Worm (Caenorhabditis elegans) whole organism, L4 larva: Measurements from ENCODE around the gene F43C11.7.

ENCODE experiments used
- ZK546.5 ChIP-seq, 2 experiments: sonication (generic microtip); optimal IDR thresholded peaks; 2 replicates each; lab custom pipeline; 2017; ENCODE audit warnings: missing biosample characterization in 2 of 2, missing genetic modification characterization in 2 of 2
- ceh-82 ChIP-seq: sonication (generic microtip); optimal IDR thresholded peaks from 2 replicates; lab custom pipeline; 2017; ENCODE audit warnings: missing biosample characterization, missing genetic modification characterization
- dve-1 ChIP-seq: sonication (generic microtip); optimal IDR thresholded peaks from 2 replicates; lab custom pipeline; 2017; ENCODE audit warnings: antibody characterized with exemption, mild to moderate bottlenecking, missing genetic modification characterization, missing compliant biosample characterization; ENCODE audit not compliant: insufficient read depth
- lin-38 ChIP-seq: fragments of 200-800 bp; sonication (Bioruptor generic); IDR thresholded peaks from 2 replicates; pipeline ENCODE4 v1.3.6; 2022; ENCODE audit warnings: missing genetic modification reagents, missing genetic modification characterization, missing compliant biosample characterization
- pha-4 ChIP-seq, 2 experiments: fragments of 150-350 bp in 1 of 2; fragments of 200-800 bp in 1 of 2; sonication (Bioruptor generic) in 1 of 2; IDR thresholded peaks in 1 of 2; optimal IDR thresholded peaks in 1 of 2; 2 replicates each; pipeline versions ENCODE4 v1.3.6 to Lab custom; 2014 to 2022; ENCODE audit warnings: missing genetic modification characterization in 2 of 2, missing genetic modification reagents in 2 of 2, missing biosample characterization in 1 of 2, missing compliant biosample characterization in 1 of 2
- unc-62 ChIP-seq, 3 experiments: fragments of 150-350 bp in 1 of 3; sonication (generic microtip); optimal IDR thresholded peaks in 2 of 3; peaks in 1 of 3; 1 replicate in 1 of 3; 2 replicates in 2 of 3; lab custom pipeline; 2014 to 2017; ENCODE audit warnings: missing biosample characterization in 3 of 3, missing genetic modification characterization in 3 of 3, missing genetic modification reagents in 3 of 3, missing genotype in 1 of 3
- ztf-11 ChIP-seq: fragments of 150-350 bp; optimal IDR thresholded peaks from 2 replicates; lab custom pipeline; 2014; ENCODE audit warnings: missing biosample characterization, missing genetic modification characterization

ce11 chrII:2335572-2335971 is at the start of gene F43C11.7:
- TF ChIP-seq dve-1 (tag; lab: Kevin White, UChicago) (peak; percentile 56), pha-4 (GFP tag; IDR thresholded peaks at IDR 0.05; lab: Robert Waterston, UW) (no peak), pha-4 (tag; optimal IDR thresholded peaks at IDR 0.05; lab: Kevin White, UChicago) (no peak), ZK546.5 (tag; optimal IDR thresholded peaks at IDR 0.05; lab: Kevin White, UChicago) (no peak), unc-62 (GFP tag; optimal IDR thresholded peaks at IDR 0.05 in 1 of 2; lab: Kevin White, UChicago) (no peak), unc-62 (tag; optimal IDR thresholded peaks at IDR 0.05; lab: Kevin White, UChicago) (no peak), ceh-82 (tag; lab: Kevin White, UChicago) (no peak), ztf-11 (no peak), lin-38 (GFP tag; lab: Robert Waterston, UW) (no peak)
